Worm (Caenorhabditis elegans): ENCODE data around the gene F59F4.3.

The F59F4.3 gene

ce11 chrX:15849397-15849935, 2.1 kb upstream of the F59F4.3 start, which contains the start of gene acl-1:
Gene acl-1, plus strand, starts transcription at chrX:15849885.
- TF ChIP-seq sdz-38 (tag; optimal IDR thresholded peaks at IDR 0.05), result no peak
- no peak for TF ChIP-seq ama-1 (optimal IDR thresholded peaks at IDR 0.05)
- no peak for TF ChIP-seq ama-1 (GFP tag; optimal IDR thresholded peaks at IDR 0.05)
- TF ChIP-seq xnd-1 (tag; optimal IDR thresholded peaks at IDR 0.05), result no peak
- TF ChIP-seq F49E8.2 (tag; optimal IDR thresholded peaks at IDR 0.05; ENCODE audit: insufficient read depth), result no peak
- peak; percentile 97 for TF ChIP-seq attf-3 (GFP tag; conservative IDR thresholded peaks at IDR 0.05)
- no peak for TF ChIP-seq die-1 (tag; optimal IDR thresholded peaks at IDR 0.05)
- no peak for TF ChIP-seq F33H1.4 (GFP tag; IDR thresholded peaks at IDR 0.05)
- TF ChIP-seq F57A8.1 (GFP tag; optimal IDR thresholded peaks at IDR 0.05), result no peak
- peak; percentile 52 for TF ChIP-seq attf-5 (GFP tag; optimal IDR thresholded peaks at IDR 0.05)
- peak; percentile 82 for TF ChIP-seq K12H6.12 (tag; optimal IDR thresholded peaks at IDR 0.05)
- no peak for TF ChIP-seq ceh-79 (tag; optimal IDR thresholded peaks at IDR 0.05)
- no peak for TF ChIP-seq pha-4 (tag; optimal IDR thresholded peaks at IDR 0.05)
- peak; percentile 15; the same call in 1 of the 2 replicates for TF ChIP-seq dox-1 (GFP tag; IDR thresholded peaks at IDR 0.05)
- TF ChIP-seq B0019.2 (GFP tag; conservative IDR thresholded peaks at IDR 0.05), result no peak
- no peak for TF ChIP-seq F52B5.7 (tag; optimal IDR thresholded peaks at IDR 0.05)
- TF ChIP-seq ztf-18 (tag; optimal IDR thresholded peaks at IDR 0.05), result no peak
- TF ChIP-seq bed-2 (GFP tag; IDR thresholded peaks at IDR 0.05), result no peak
- no peak for TF ChIP-seq pbrm-1 (GFP tag; IDR thresholded peaks at IDR 0.05)
- no peak for TF ChIP-seq F37B4.10 (GFP tag; IDR thresholded peaks at IDR 0.05)
- peak in 1 of 3 experiments; percentile 39 for TF ChIP-seq lin-35 (GFP tag; optimal IDR thresholded peaks at IDR 0.05)
- TF ChIP-seq mcd-1 (GFP tag; IDR thresholded peaks at IDR 0.05), result peak; percentile 42; the same call in 1 of the 2 replicates
- TF ChIP-seq nfyb-1 (GFP tag; IDR thresholded peaks at IDR 0.05), result no peak
- TF ChIP-seq attf-6 (GFP tag; IDR thresholded peaks at IDR 0.05), result no peak
- TF ChIP-seq egrh-3 (GFP tag; IDR thresholded peaks at IDR 0.05), result no peak
- no peak for TF ChIP-seq nhr-120 (GFP tag; IDR thresholded peaks at IDR 0.05)
- TF ChIP-seq efl-1 (GFP tag; optimal IDR thresholded peaks at IDR 0.05), result no peak
- TF ChIP-seq F10E7.11 (tag; optimal IDR thresholded peaks at IDR 0.05), result no peak
- no peak for TF ChIP-seq hlh-12 (tag; optimal IDR thresholded peaks at IDR 0.05)
- TF ChIP-seq madf-3 (GFP tag; IDR thresholded peaks at IDR 0.05), result no peak
- TF ChIP-seq him-1 (tag; optimal IDR thresholded peaks at IDR 0.05), result no peak
- no peak for TF ChIP-seq dpl-1 (GFP tag; optimal IDR thresholded peaks at IDR 0.05)
- TF ChIP-seq nhr-80 (tag; optimal IDR thresholded peaks at IDR 0.05), result no peak
- no peak for TF ChIP-seq B0035.1 (tag; optimal IDR thresholded peaks at IDR 0.05)
- TF ChIP-seq Y95B8A.8 (GFP tag; IDR thresholded peaks at IDR 0.05), result no peak
- no peak for TF ChIP-seq ccch-3 (GFP tag; optimal IDR thresholded peaks at IDR 0.05)
- TF ChIP-seq lir-1 (GFP tag; conservative IDR thresholded peaks at IDR 0.05), result no peak
- no peak for TF ChIP-seq sptf-2 (GFP tag; optimal IDR thresholded peaks at IDR 0.05)
- TF ChIP-seq D2030.7 (GFP tag; IDR thresholded peaks at IDR 0.05), result no peak
- TF ChIP-seq let-526 (GFP tag; IDR thresholded peaks at IDR 0.05), result no peak
- peak in 1 of 2 experiments; percentile 76 for TF ChIP-seq let-607 (tag; optimal IDR thresholded peaks at IDR 0.05)
- TF ChIP-seq K11D2.4 (GFP tag; IDR thresholded peaks at IDR 0.05), result 0 out of 2 replicates have a peak, but pooled peaks have one; percentile 51
- TF ChIP-seq lsl-1 (GFP tag; optimal IDR thresholded peaks at IDR 0.05), result no peak
- TF ChIP-seq mel-28 (tag; optimal IDR thresholded peaks at IDR 0.05; ENCODE audit: borderline replicate concordance), result no peak
- TF ChIP-seq ceh-27 (GFP tag; optimal IDR thresholded peaks at IDR 0.05), result peak; percentile 45
- no peak for TF ChIP-seq C06A6.2 (GFP tag; conservative IDR thresholded peaks at IDR 0.05)
- no peak for TF ChIP-seq ekl-4 (GFP tag; IDR thresholded peaks at IDR 0.05)
- no peak for TF ChIP-seq ztf-22 (GFP tag; optimal IDR thresholded peaks at IDR 0.05)
- TF ChIP-seq F39B2.1 (GFP tag; IDR thresholded peaks at IDR 0.05), result no peak
- TF ChIP-seq ztf-26 (tag; optimal IDR thresholded peaks at IDR 0.05), result no peak
